Worm (Caenorhabditis elegans) whole organism, L1 larva: ENCODE data around the gene rer-1.
A peak's percentile ranks its signal among the peaks of the same experiment; 100 is the strongest.

Experiments used
- aha-1 ChIP-seq: fragments of 150-350 bp; optimal IDR thresholded peaks from 2 replicates; lab custom pipeline; 2014; ENCODE audit warnings: missing biosample characterization, missing genetic modification characterization
- blmp-1 ChIP-seq: fragments of 150-350 bp; optimal IDR thresholded peaks from 2 replicates; lab custom pipeline; 2014; ENCODE audit warnings: missing biosample characterization, missing genetic modification characterization
- ceh-63 ChIP-seq: fragments of 200-800 bp; sonication (Bioruptor generic); optimal IDR thresholded peaks from 2 replicates; lab custom pipeline; 2018; ENCODE audit warnings: mild to moderate bottlenecking, missing genetic modification characterization, missing compliant biosample characterization
- ceh-8 ChIP-seq: fragments of 200-800 bp; sonication (Bioruptor generic); optimal IDR thresholded peaks from 2 replicates; lab custom pipeline; 2018; ENCODE audit warnings: mild to moderate bottlenecking, missing genetic modification characterization, moderate library complexity, missing compliant biosample characterization
- ceh-82 ChIP-seq, 3 experiments: fragments of 150-350 bp in 1 of 3; sonication (generic microtip) in 2 of 3; optimal IDR thresholded peaks; 2 replicates each; lab custom pipeline; 2014 to 2017; ENCODE audit warnings: missing biosample characterization in 3 of 3, missing genetic modification characterization in 3 of 3
- ceh-88 ChIP-seq: fragments of 200-800 bp; sonication (Bioruptor generic); IDR thresholded peaks from 2 replicates; pipeline ENCODE4 v1.3.6; 2022; ENCODE audit warnings: missing genetic modification characterization, missing compliant biosample characterization
- ceh-90 ChIP-seq: sonication (generic microtip); optimal IDR thresholded peaks from 2 replicates; lab custom pipeline; 2016; ENCODE audit warnings: missing genetic modification characterization, missing compliant biosample characterization
- ces-1 ChIP-seq: fragments of 150-350 bp; optimal IDR thresholded peaks from 2 replicates; lab custom pipeline; 2014; ENCODE audit warnings: missing biosample characterization, missing genetic modification reagents, missing genetic modification characterization
- dsc-1 ChIP-seq: sonication (generic microtip); optimal IDR thresholded peaks from 2 replicates; lab custom pipeline; 2016; ENCODE audit warnings: mild to moderate bottlenecking, missing genetic modification characterization, missing compliant biosample characterization
- efl-1 ChIP-seq, 4 experiments: fragments of 150-350 bp; optimal IDR thresholded peaks in 3 of 4; peaks in 1 of 4; 1 replicate in 1 of 4; 2 replicates in 3 of 4; lab custom pipeline; 2014; ENCODE audit warnings: missing biosample characterization in 2 of 4, missing genetic modification characterization in 2 of 4, missing genetic modification reagents in 2 of 4
- elt-2 ChIP-seq: sonication (generic microtip); optimal IDR thresholded peaks from 2 replicates; lab custom pipeline; 2016; ENCODE audit warnings: missing genetic modification characterization, mild to moderate bottlenecking, inconsistent platforms, missing compliant biosample characterization, missing genetic modification reagents
- elt-3 ChIP-seq, 6 experiments: fragments of 150-350 bp in 1 of 6; sonication (generic microtip); optimal IDR thresholded peaks; 2 replicates each; lab custom pipeline; 2017 to 2018; ENCODE audit warnings: missing biosample characterization in 6 of 6, missing genetic modification characterization in 6 of 6, inconsistent platforms in 1 of 6
- ets-5 ChIP-seq: fragments of 200-800 bp; sonication (Bioruptor generic); IDR thresholded peaks from 2 replicates; pipeline ENCODE4 v1.3.6; 2022; ENCODE audit warnings: missing genetic modification characterization, missing compliant biosample characterization
- fkh-10 ChIP-seq: sonication (generic microtip); optimal IDR thresholded peaks from 2 replicates; lab custom pipeline; 2017; ENCODE audit warnings: missing biosample characterization, missing genetic modification reagents, missing genetic modification characterization
- fkh-8 ChIP-seq: sonication (generic microtip); optimal IDR thresholded peaks from 2 replicates; lab custom pipeline; 2016; ENCODE audit warnings: mild to moderate bottlenecking, missing genetic modification characterization, missing compliant biosample characterization
- fos-1 ChIP-seq: fragments of 150-350 bp; optimal IDR thresholded peaks from 2 replicates; lab custom pipeline; 2014; ENCODE audit warnings: missing biosample characterization, missing genetic modification characterization
- hlh-17 ChIP-seq: fragments of 200-800 bp; sonication (Bioruptor generic); optimal IDR thresholded peaks from 2 replicates; lab custom pipeline; 2018; ENCODE audit warnings: missing genetic modification characterization, mild to moderate bottlenecking, missing compliant biosample characterization, moderate library complexity, borderline replicate concordance
- hpl-2 ChIP-seq: fragments of 150-350 bp; optimal IDR thresholded peaks from 2 replicates; lab custom pipeline; 2014; ENCODE audit warnings: missing biosample characterization, missing genetic modification reagents, missing genetic modification characterization
- irx-1 ChIP-seq: sonication (generic microtip); optimal IDR thresholded peaks from 2 replicates; lab custom pipeline; 2016; ENCODE audit warnings: missing genetic modification characterization, missing compliant biosample characterization
- lin-13 ChIP-seq: fragments of 150-350 bp; optimal IDR thresholded peaks from 2 replicates; lab custom pipeline; 2014; ENCODE audit warnings: missing biosample characterization, missing genetic modification reagents, missing genetic modification characterization
- lin-14 ChIP-seq: fragments of 200-800 bp; sonication (Bioruptor generic); optimal IDR thresholded peaks from 2 replicates; lab custom pipeline; 2018; ENCODE audit warnings: mild to moderate bottlenecking, missing genetic modification characterization, moderate library complexity, missing compliant biosample characterization
- lin-15B ChIP-seq: fragments of 150-350 bp; sonication (generic microtip); optimal IDR thresholded peaks from 3 replicates; lab custom pipeline; 2014; ENCODE audit warnings: missing biosample characterization, missing genetic modification characterization
- lin-39 ChIP-seq: fragments of 150-350 bp; optimal IDR thresholded peaks from 2 replicates; lab custom pipeline; 2014; ENCODE audit warnings: missing biosample characterization, missing genetic modification reagents, missing genetic modification characterization
- lsy-2 ChIP-seq, 2 experiments: fragments of 150-350 bp; optimal IDR thresholded peaks; 2 replicates each; lab custom pipeline; 2014; ENCODE audit warnings: missing biosample characterization in 2 of 2, missing genetic modification characterization in 2 of 2
- mef-2 ChIP-seq: fragments of 150-350 bp; optimal IDR thresholded peaks from 2 replicates; lab custom pipeline; 2014; ENCODE audit warnings: missing biosample characterization, missing genetic modification characterization
- nhr-12 ChIP-seq: sonication (generic microtip); optimal IDR thresholded peaks from 2 replicates; lab custom pipeline; 2017; ENCODE audit warnings: missing biosample characterization, missing genetic modification characterization
- nhr-19 ChIP-seq: fragments of 200-800 bp; sonication (Bioruptor generic); conservative IDR thresholded peaks from 2 replicates; pipeline ENCODE4 v1.3.6; 2022; ENCODE audit warnings: missing genetic modification characterization, missing compliant biosample characterization
- nhr-47 ChIP-seq: sonication (generic microtip); optimal IDR thresholded peaks from 2 replicates; lab custom pipeline; 2016; ENCODE audit warnings: mild to moderate bottlenecking, missing genetic modification characterization, moderate library complexity, missing compliant biosample characterization
- nhr-71 ChIP-seq: sonication (generic microtip); optimal IDR thresholded peaks from 2 replicates; lab custom pipeline; 2016; ENCODE audit warnings: mild to moderate bottlenecking, missing genetic modification characterization, moderate library complexity, missing compliant biosample characterization
- nhr-76 ChIP-seq: sonication (generic microtip); optimal IDR thresholded peaks from 2 replicates; lab custom pipeline; 2017; ENCODE audit warnings: missing biosample characterization, missing genetic modification characterization
- nhr-77 ChIP-seq: fragments of 150-350 bp; optimal IDR thresholded peaks from 2 replicates; lab custom pipeline; 2014; ENCODE audit warnings: missing biosample characterization, missing genetic modification characterization
- nhr-85 ChIP-seq: sonication (generic microtip); peaks from one replicate; lab custom pipeline; 2016; ENCODE audit warnings: missing genetic modification characterization, inconsistent platforms, missing compliant biosample characterization
- nhr-90 ChIP-seq: sonication (generic microtip); optimal IDR thresholded peaks from 2 replicates; lab custom pipeline; 2016; ENCODE audit warnings: mild to moderate bottlenecking, missing genetic modification characterization, missing compliant biosample characterization; ENCODE audit not compliant: poor library complexity
- pag-3 ChIP-seq: sonication (generic microtip); optimal IDR thresholded peaks from 2 replicates; lab custom pipeline; 2017; ENCODE audit warnings: missing genetic modification characterization, mild to moderate bottlenecking, missing compliant biosample characterization, antibody characterized with exemption, borderline replicate concordance; ENCODE audit not compliant: insufficient read depth
- pqm-1 ChIP-seq: sonication (generic microtip); optimal IDR thresholded peaks from 3 replicates; lab custom pipeline; 2017; ENCODE audit warnings: missing biosample characterization, missing genetic modification characterization
- skn-1 ChIP-seq: fragments of 150-350 bp; optimal IDR thresholded peaks from 2 replicates; lab custom pipeline; 2014; ENCODE audit warnings: missing biosample characterization, missing genetic modification characterization
- snu-23 ChIP-seq: sonication (generic microtip); optimal IDR thresholded peaks from 2 replicates; lab custom pipeline; 2016; ENCODE audit warnings: missing genetic modification characterization, missing compliant biosample characterization
- sptf-1 ChIP-seq: fragments of 150-350 bp; optimal IDR thresholded peaks from 2 replicates; lab custom pipeline; 2014; ENCODE audit warnings: missing biosample characterization, missing genetic modification characterization
- sup-37 ChIP-seq: fragments of 200-800 bp; sonication (Bioruptor generic); optimal IDR thresholded peaks from 2 replicates; lab custom pipeline; 2018; ENCODE audit warnings: mild to moderate bottlenecking, missing genetic modification characterization, missing compliant biosample characterization
- swsn-7 ChIP-seq: sonication (generic microtip); optimal IDR thresholded peaks from 2 replicates; lab custom pipeline; 2016; ENCODE audit warnings: missing genetic modification characterization, missing compliant biosample characterization
- tbx-2 ChIP-seq: sonication (generic microtip); optimal IDR thresholded peaks from 2 replicates; lab custom pipeline; 2016; ENCODE audit warnings: missing genetic modification characterization, missing compliant biosample characterization
- tlp-1 ChIP-seq: fragments of 150-350 bp; optimal IDR thresholded peaks from 2 replicates; lab custom pipeline; 2014; ENCODE audit warnings: missing biosample characterization, missing genetic modification characterization
- unc-30 ChIP-seq: sonication (generic microtip); optimal IDR thresholded peaks from 2 replicates; lab custom pipeline; 2017; ENCODE audit warnings: missing biosample characterization, missing genetic modification characterization
- unc-86 ChIP-seq: sonication (generic microtip); optimal IDR thresholded peaks from 2 replicates; lab custom pipeline; 2016; ENCODE audit warnings: missing genetic modification characterization, missing compliant biosample characterization
- unc-98 ChIP-seq: fragments of 200-800 bp; sonication (Bioruptor generic); IDR thresholded peaks from 2 replicates; pipeline ENCODE4 v1.3.6; 2022; ENCODE audit warnings: missing genetic modification characterization, missing compliant biosample characterization
- vab-15 ChIP-seq: sonication (generic microtip); optimal IDR thresholded peaks from 2 replicates; lab custom pipeline; 2017; ENCODE audit warnings: missing genotype, mild to moderate bottlenecking, missing genetic modification characterization, missing compliant biosample characterization
- xbp-1 ChIP-seq: sonication (generic microtip); optimal IDR thresholded peaks from 2 replicates; lab custom pipeline; 2016; ENCODE audit warnings: missing genetic modification characterization, missing compliant biosample characterization
- zip-4 ChIP-seq: fragments of 200-800 bp; sonication (Bioruptor generic); optimal IDR thresholded peaks from 2 replicates; lab custom pipeline; 2018; ENCODE audit warnings: mild to moderate bottlenecking, missing genetic modification characterization, moderate library complexity, missing compliant biosample characterization
- ztf-4 ChIP-seq: fragments of 150-350 bp; optimal IDR thresholded peaks from 2 replicates; lab custom pipeline; 2014; ENCODE audit warnings: missing biosample characterization, missing genetic modification characterization

The rer-1 gene

DNA sequence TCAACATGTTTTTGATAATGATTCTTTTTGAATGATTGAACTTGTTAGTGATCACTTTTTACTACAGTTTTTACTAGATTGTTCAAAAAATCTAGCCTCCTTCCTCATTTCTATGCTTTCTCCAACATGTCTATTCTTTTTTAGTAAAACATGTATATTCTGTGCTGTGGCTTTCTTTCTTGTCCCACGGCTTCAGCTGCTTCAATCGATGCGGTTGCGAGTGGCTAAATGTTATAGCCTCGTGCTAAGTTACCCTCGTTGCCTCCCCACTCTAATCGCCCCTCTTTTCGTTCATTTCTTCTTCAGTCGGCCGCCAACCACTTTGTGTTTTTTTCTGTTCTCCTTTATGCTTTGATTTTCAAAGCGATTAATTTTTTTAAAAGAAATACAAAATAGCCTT is 25.3 kb upstream of the rer-1 start:
- TF ChIP-seq elt-2 (tag; lab: Kevin White, UChicago) (no peak), ceh-82 (tag; optimal IDR thresholded peaks at IDR 0.05; lab: Kevin White, UChicago) (peak in 2 of 3 experiments; percentile 4 to 54), lsy-2 (tag; optimal IDR thresholded peaks at IDR 0.05; lab: Kevin White, UChicago) (peak in 1 of 2 experiments; percentile 13), hlh-17 (GFP tag; lab: Kevin White, UChicago) (no peak), fkh-8 (tag; lab: Kevin White, UChicago) (peak; percentile 15), swsn-7 (tag; lab: Kevin White, UChicago) (peak; percentile 19), snu-23 (GFP tag; lab: Kevin White, UChicago) (peak; percentile 3), nhr-71 (peak; percentile 10), nhr-76 (tag; lab: Kevin White, UChicago) (no peak), lin-14 (GFP tag; lab: Kevin White, UChicago) (peak; percentile 65), mef-2 (tag; lab: Kevin White, UChicago) (no peak), dsc-1 (tag; lab: Kevin White, UChicago) (peak; percentile 17)

DNA sequence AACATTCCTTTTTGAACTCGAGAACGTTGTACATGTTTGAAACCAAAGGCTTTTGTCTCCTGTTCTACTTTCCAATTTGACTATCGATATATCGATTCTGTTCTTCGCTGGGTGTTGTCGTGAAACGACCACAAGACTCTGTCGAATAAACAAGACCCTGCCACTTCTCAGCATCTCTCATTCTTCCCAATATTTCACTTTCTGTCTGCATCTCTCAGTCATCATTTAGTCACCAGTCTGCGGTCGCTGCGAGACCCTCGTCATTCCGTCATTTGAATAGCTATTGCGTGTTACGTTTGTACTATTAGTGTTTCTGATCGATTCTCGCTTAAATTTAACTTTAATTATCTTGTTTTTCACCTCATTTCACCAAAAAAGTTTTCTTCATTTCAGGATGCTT is 23.8 kb upstream of the rer-1 start:
- TF ChIP-seq ceh-63 (GFP tag; lab: Kevin White, UChicago): peak; percentile 18
- TF ChIP-seq tbx-2 (tag; lab: Kevin White, UChicago): peak; percentile 98
- peak; percentile 94 for TF ChIP-seq lin-13
- peak; percentile 93 to 94 for TF ChIP-seq lsy-2 (tag; optimal IDR thresholded peaks at IDR 0.05; lab: Kevin White, UChicago)
- peak; percentile 96 for TF ChIP-seq xbp-1 (tag; lab: Kevin White, UChicago)
- no peak for TF ChIP-seq tlp-1
- TF ChIP-seq ceh-88 (GFP tag; lab: Robert Waterston, UW): peak; percentile 92
- TF ChIP-seq ets-5 (GFP tag; lab: Robert Waterston, UW): no peak
- no peak for TF ChIP-seq unc-98
- TF ChIP-seq nhr-47 (tag; lab: Kevin White, UChicago): peak; percentile 97
- peak; percentile 98 for TF ChIP-seq lin-14 (GFP tag; lab: Kevin White, UChicago)
- peak; percentile 97 for TF ChIP-seq unc-86 (tag; lab: Kevin White, UChicago)
- TF ChIP-seq nhr-12 (tag; lab: Kevin White, UChicago): no peak
- peak; percentile 94 for TF ChIP-seq irx-1 (tag; lab: Kevin White, UChicago)
- TF ChIP-seq efl-1 (optimal IDR thresholded peaks at IDR 0.05; lab: Kevin White, UChicago): peak; percentile 90 to 93
- peak; percentile 78 to 98 for TF ChIP-seq efl-1 (GFP tag; optimal IDR thresholded peaks at IDR 0.05 in 1 of 2; lab: Kevin White, UChicago)
- peak; percentile 84 for TF ChIP-seq zip-4 (GFP tag; lab: Kevin White, UChicago)
- TF ChIP-seq sptf-1 (tag; lab: Kevin White, UChicago): no peak
- TF ChIP-seq aha-1 (tag; lab: Kevin White, UChicago): peak; percentile 7
- peak; percentile 96 for TF ChIP-seq skn-1 (tag; lab: Kevin White, UChicago)
- no peak for TF ChIP-seq pqm-1 (tag; lab: Kevin White, UChicago)
- TF ChIP-seq ces-1 (GFP tag; lab: Kevin White, UChicago): no peak
- peak; percentile 97 for TF ChIP-seq nhr-90 (tag; lab: Kevin White, UChicago)
- peak; percentile 82 for TF ChIP-seq elt-2 (tag; lab: Kevin White, UChicago)
- TF ChIP-seq lin-39: peak; percentile 87
- peak; percentile 98 for TF ChIP-seq swsn-7 (tag; lab: Kevin White, UChicago)
- peak; percentile 94 for TF ChIP-seq ceh-8 (GFP tag; lab: Kevin White, UChicago)
- peak; percentile 86 for TF ChIP-seq blmp-1 (tag; lab: Kevin White, UChicago)
- TF ChIP-seq nhr-77: peak; percentile 83
- peak in 3 of 6 experiments; percentile 83 to 94 (median 86) for TF ChIP-seq elt-3 (tag; optimal IDR thresholded peaks at IDR 0.05; lab: Kevin White, UChicago)
- TF ChIP-seq nhr-76 (tag; lab: Kevin White, UChicago): no peak
- TF ChIP-seq lin-15B (tag; lab: Kevin White, UChicago): peak; percentile 23
- peak; percentile 96 for TF ChIP-seq nhr-19 (GFP tag; lab: Robert Waterston, UW)
- peak; percentile 86 for TF ChIP-seq hpl-2 (GFP tag; lab: Kevin White, UChicago)
- peak; percentile 79 for TF ChIP-seq sup-37 (GFP tag; lab: Kevin White, UChicago)
- TF ChIP-seq nhr-71: peak; percentile 99
- TF ChIP-seq pag-3 (tag; lab: Kevin White, UChicago): no peak
- peak; percentile 75 for TF ChIP-seq fkh-10 (GFP tag; lab: Kevin White, UChicago)
- no peak for TF ChIP-seq ceh-90
- TF ChIP-seq nhr-85: peak; percentile 99
- TF ChIP-seq unc-30 (tag; lab: Kevin White, UChicago): no peak
- TF ChIP-seq vab-15 (tag; lab: Kevin White, UChicago): peak; percentile 87
- peak; percentile 97 for TF ChIP-seq ztf-4 (tag; lab: Kevin White, UChicago)
- TF ChIP-seq fos-1: peak; percentile 90
- TF ChIP-seq dsc-1 (tag; lab: Kevin White, UChicago): peak; percentile 96
